Worm (Caenorhabditis elegans) whole organism, L2 larva: Measurements from ENCODE around the gene ess-2.
A peak's percentile ranks its signal among the peaks of the same experiment; 100 is the strongest.

Source experiments
- C34F6.9 ChIP-seq: fragments of 150-350 bp; optimal IDR thresholded peaks from 2 replicates; lab custom pipeline; 2014; ENCODE audit warnings: missing biosample characterization, missing genetic modification characterization
- F13H6.1 ChIP-seq: sonication (generic microtip); optimal IDR thresholded peaks from 2 replicates; lab custom pipeline; 2016; ENCODE audit warnings: missing genetic modification characterization, missing compliant biosample characterization
- R02D3.7 ChIP-seq: fragments of 150-350 bp; optimal IDR thresholded peaks from 2 replicates; lab custom pipeline; 2014; ENCODE audit warnings: missing biosample characterization, missing genetic modification characterization
- Y55F3AM.14 ChIP-seq: fragments of 200-800 bp; sonication (Bioruptor generic); optimal IDR thresholded peaks from 2 replicates; lab custom pipeline; 2018; ENCODE audit warnings: mild to moderate bottlenecking, missing genetic modification characterization, missing compliant biosample characterization
- ZK546.5 ChIP-seq: sonication (generic microtip); optimal IDR thresholded peaks from 2 replicates; lab custom pipeline; 2017; ENCODE audit warnings: missing biosample characterization, missing genetic modification characterization
- alr-1 ChIP-seq: fragments of 150-350 bp; optimal IDR thresholded peaks from 2 replicates; lab custom pipeline; 2014; ENCODE audit warnings: missing biosample characterization, missing genetic modification characterization
- aly-2 ChIP-seq: fragments of 150-350 bp; optimal IDR thresholded peaks from 2 replicates; lab custom pipeline; 2014; ENCODE audit warnings: missing biosample characterization, missing genetic modification characterization
- blmp-1 ChIP-seq: sonication (generic microtip); optimal IDR thresholded peaks from 2 replicates; lab custom pipeline; 2017; ENCODE audit warnings: missing genetic modification characterization, mild to moderate bottlenecking, missing compliant biosample characterization, antibody characterized with exemption, moderate library complexity; ENCODE audit not compliant: insufficient read depth
- ceh-82 ChIP-seq: fragments of 150-350 bp; optimal IDR thresholded peaks from 2 replicates; lab custom pipeline; 2014; ENCODE audit warnings: missing biosample characterization, missing genetic modification characterization
- crh-2 ChIP-seq: sonication (generic microtip); optimal IDR thresholded peaks from 2 replicates; lab custom pipeline; 2017; ENCODE audit warnings: missing biosample characterization, missing genetic modification characterization
- elt-3 ChIP-seq: sonication (generic microtip); optimal IDR thresholded peaks from 2 replicates; lab custom pipeline; 2017; ENCODE audit warnings: missing biosample characterization, missing genetic modification characterization
- fos-1 ChIP-seq: fragments of 150-350 bp; optimal IDR thresholded peaks from 2 replicates; lab custom pipeline; 2014; ENCODE audit warnings: missing biosample characterization, missing genetic modification characterization
- gmeb-1 ChIP-seq: fragments of 150-350 bp; optimal IDR thresholded peaks from 2 replicates; lab custom pipeline; 2014; ENCODE audit warnings: missing biosample characterization, missing genetic modification characterization
- lin-13 ChIP-seq: fragments of 150-350 bp; optimal IDR thresholded peaks from 2 replicates; lab custom pipeline; 2014; ENCODE audit warnings: missing biosample characterization, missing genetic modification reagents, missing genetic modification characterization
- lin-39 ChIP-seq: fragments of 150-350 bp; optimal IDR thresholded peaks from 2 replicates; lab custom pipeline; 2014; ENCODE audit warnings: missing biosample characterization, missing genetic modification reagents, missing genetic modification characterization
- lsy-2 ChIP-seq, 2 experiments: fragments of 150-350 bp in 1 of 2; sonication (generic microtip) in 1 of 2; optimal IDR thresholded peaks; 2 replicates each; lab custom pipeline; 2014 to 2017; ENCODE audit warnings: missing biosample characterization in 2 of 2, missing genetic modification characterization in 2 of 2
- mab-5 ChIP-seq: fragments of 150-350 bp; optimal IDR thresholded peaks from 2 replicates; lab custom pipeline; 2014; ENCODE audit warnings: missing biosample characterization, missing genetic modification characterization
- nhr-10 ChIP-seq: sonication (generic microtip); optimal IDR thresholded peaks from 2 replicates; lab custom pipeline; 2017; ENCODE audit warnings: missing biosample characterization, missing genetic modification characterization
- nhr-12 ChIP-seq: fragments of 150-350 bp; optimal IDR thresholded peaks from 2 replicates; lab custom pipeline; 2014; ENCODE audit warnings: missing biosample characterization, missing genetic modification characterization
- nhr-129 ChIP-seq: fragments of 150-350 bp; optimal IDR thresholded peaks from 2 replicates; lab custom pipeline; 2014; ENCODE audit warnings: missing biosample characterization, missing genetic modification characterization
- nhr-23 ChIP-seq: fragments of 150-350 bp; optimal IDR thresholded peaks from 2 replicates; lab custom pipeline; 2014; ENCODE audit warnings: missing biosample characterization, missing genetic modification reagents, missing genetic modification characterization
- nhr-237 ChIP-seq: fragments of 150-350 bp; optimal IDR thresholded peaks from 2 replicates; lab custom pipeline; 2014; ENCODE audit warnings: missing biosample characterization, missing genetic modification characterization
- nhr-25 ChIP-seq: fragments of 150-350 bp; sonication (generic microtip); optimal IDR thresholded peaks from 3 replicates; lab custom pipeline; 2014; ENCODE audit warnings: missing biosample characterization, missing genetic modification characterization
- nhr-6 ChIP-seq: fragments of 150-350 bp; optimal IDR thresholded peaks from 2 replicates; lab custom pipeline; 2014; ENCODE audit warnings: missing biosample characterization, missing genetic modification characterization
- nhr-77 ChIP-seq: fragments of 150-350 bp; optimal IDR thresholded peaks from 2 replicates; lab custom pipeline; 2014; ENCODE audit warnings: missing biosample characterization, missing genetic modification characterization
- peb-1 ChIP-seq: fragments of 150-350 bp; optimal IDR thresholded peaks from 2 replicates; lab custom pipeline; 2014; ENCODE audit warnings: missing biosample characterization, missing genetic modification characterization
- sem-4 ChIP-seq: fragments of 150-350 bp; optimal IDR thresholded peaks from 2 replicates; lab custom pipeline; 2014; ENCODE audit warnings: missing biosample characterization, missing genetic modification reagents, missing genetic modification characterization
- sma-3 ChIP-seq: sonication (generic microtip); optimal IDR thresholded peaks from 2 replicates; lab custom pipeline; 2016; ENCODE audit warnings: missing genetic modification reagents, missing genetic modification characterization, missing compliant biosample characterization
- sma-9 ChIP-seq, 2 experiments: fragments of 150-350 bp in 1 of 2; sonication (generic microtip) in 1 of 2; optimal IDR thresholded peaks; 2 replicates each; lab custom pipeline; 2014 to 2016; ENCODE audit warnings: missing genetic modification characterization in 2 of 2, mild to moderate bottlenecking in 1 of 2, missing biosample characterization in 1 of 2, missing compliant biosample characterization in 1 of 2, missing genetic modification reagents in 1 of 2, moderate library complexity in 1 of 2
- unc-55 ChIP-seq: fragments of 150-350 bp; sonication (generic microtip); optimal IDR thresholded peaks from 3 replicates; lab custom pipeline; 2014; ENCODE audit warnings: missing biosample characterization, missing genetic modification reagents, missing genetic modification characterization
- unc-62 ChIP-seq: fragments of 150-350 bp; optimal IDR thresholded peaks from 2 replicates; lab custom pipeline; 2014; ENCODE audit warnings: missing biosample characterization, missing genetic modification reagents, missing genetic modification characterization
- zag-1 ChIP-seq: fragments of 150-350 bp; optimal IDR thresholded peaks from 2 replicates; lab custom pipeline; 2014; ENCODE audit warnings: missing biosample characterization, missing genetic modification characterization

Gene ess-2

DNA sequence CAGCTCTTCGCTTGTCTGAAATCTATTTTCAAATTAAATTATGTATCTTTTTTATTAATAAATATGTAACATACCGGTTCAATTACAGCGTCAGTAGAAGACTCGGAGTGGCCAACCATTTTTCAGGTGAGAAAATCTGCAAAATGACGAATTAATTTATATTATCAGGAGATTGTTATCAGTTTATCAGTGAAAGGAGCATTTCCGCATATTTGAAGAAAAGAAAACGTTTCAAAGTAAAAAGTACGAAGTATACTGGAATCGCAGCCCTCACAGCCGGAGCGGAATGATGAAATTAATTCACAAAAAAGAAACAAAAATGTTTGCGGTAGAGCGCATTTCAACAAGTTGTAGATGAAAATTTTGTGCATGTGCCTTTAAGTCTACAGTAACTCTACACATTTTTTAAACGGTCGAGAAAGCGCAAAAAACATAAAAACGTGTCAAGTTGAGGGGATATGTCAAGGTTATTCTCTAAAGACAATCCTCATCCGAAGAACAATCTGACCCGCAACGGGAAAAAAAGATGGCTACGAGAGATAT lies 10.8 kb downstream of the ess-2 start:
- TF ChIP-seq Y55F3AM.14 (GFP tag; lab: Kevin White, UChicago) (no peak), fos-1 (peak; percentile 63), gmeb-1 (tag; lab: Kevin White, UChicago) (no peak), lin-13 (GFP tag; lab: Kevin White, UChicago) (no peak), unc-55 (no peak), sma-9 (GFP tag; optimal IDR thresholded peaks at IDR 0.05; lab: Kevin White, UChicago) (peak; percentile 9), sma-9 (tag; optimal IDR thresholded peaks at IDR 0.05; lab: Kevin White, UChicago) (no peak), nhr-23 (tag; lab: Kevin White, UChicago) (no peak), elt-3 (no peak), zag-1 (tag; lab: Kevin White, UChicago) (no peak), nhr-129 (no peak), nhr-6 (tag; lab: Kevin White, UChicago) (no peak), C34F6.9 (tag; lab: Kevin White, UChicago) (no peak), unc-62 (GFP tag; lab: Kevin White, UChicago) (no peak)

DNA sequence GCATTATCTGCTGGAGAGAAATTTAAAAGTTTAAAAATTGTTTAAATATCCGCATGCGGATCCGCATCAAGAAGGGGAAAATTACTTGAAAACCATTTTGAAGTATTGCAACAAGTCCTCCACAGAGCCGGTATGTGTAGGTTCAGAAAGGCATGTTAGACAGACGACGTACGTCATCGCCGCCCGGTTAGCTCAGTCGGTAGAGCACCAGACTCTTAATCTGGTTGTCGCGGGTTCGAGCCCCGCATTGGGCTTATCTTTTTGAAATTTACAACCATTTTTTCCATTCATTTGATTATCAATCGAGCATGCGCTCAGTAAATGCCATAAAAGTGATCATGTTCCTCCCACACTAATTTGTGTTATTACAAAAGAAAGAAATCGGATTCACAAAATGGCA lies 16.9 kb downstream of the ess-2 start:
- TF ChIP-seq aly-2 (no peak), C34F6.9 (tag; lab: Kevin White, UChicago) (no peak), zag-1 (tag; lab: Kevin White, UChicago) (no peak), lin-39 (tag; lab: Kevin White, UChicago) (no peak), crh-2 (no peak), peb-1 (tag; lab: Kevin White, UChicago) (no peak), sem-4 (no peak), nhr-129 (no peak)

ce11 chrIII:8467520-8467919 lies 22.6 kb downstream of the ess-2 start:
- TF ChIP-seq F13H6.1 (tag; lab: Kevin White, UChicago) (no peak), sma-3 (GFP tag; lab: Kevin White, UChicago) (no peak), peb-1 (tag; lab: Kevin White, UChicago) (no peak), alr-1 (tag; lab: Kevin White, UChicago) (no peak), nhr-237 (tag; lab: Kevin White, UChicago) (no peak), unc-62 (GFP tag; lab: Kevin White, UChicago) (no peak), nhr-10 (tag; lab: Kevin White, UChicago) (no peak), Y55F3AM.14 (GFP tag; lab: Kevin White, UChicago) (no peak)

DNA sequence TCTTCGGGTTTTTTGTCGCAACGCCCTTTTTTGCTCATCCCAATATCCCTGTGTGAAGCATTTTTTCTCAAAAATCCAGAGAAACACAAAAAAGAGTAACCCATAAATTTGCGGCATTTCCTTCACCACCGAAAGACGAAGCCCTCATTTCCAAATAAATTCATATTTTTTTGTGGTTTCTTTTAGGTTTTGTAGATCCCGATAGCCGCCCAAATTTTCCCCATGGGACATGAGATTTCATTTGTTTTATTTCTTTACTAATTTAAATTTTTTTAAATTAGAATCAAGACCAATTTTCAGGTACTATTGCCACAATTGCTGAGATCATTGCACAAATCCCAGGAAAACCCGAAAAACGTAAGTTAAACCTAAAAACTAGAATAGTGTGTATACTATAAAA lies 23.4 kb downstream of the ess-2 start, which contains the start of gene mig-39:
Gene mig-39, plus strand, starts transcription at position 301 of the 400 bp plus-strand sequence.
- TF ChIP-seq blmp-1 (tag; lab: Kevin White, UChicago) = no peak
- no peak for TF ChIP-seq nhr-77
- no peak for TF ChIP-seq alr-1 (tag; lab: Kevin White, UChicago)
- no peak for TF ChIP-seq aly-2
- TF ChIP-seq nhr-23 (tag; lab: Kevin White, UChicago) = no peak
- TF ChIP-seq lin-13 (GFP tag; lab: Kevin White, UChicago) = no peak
- TF ChIP-seq R02D3.7 (tag; lab: Kevin White, UChicago) = no peak
- no peak for TF ChIP-seq mab-5 (tag; lab: Kevin White, UChicago)
- no peak for TF ChIP-seq Y55F3AM.14 (GFP tag; lab: Kevin White, UChicago)
- TF ChIP-seq ZK546.5 (tag; lab: Kevin White, UChicago) = no peak
- TF ChIP-seq elt-3 = no peak
- no peak for TF ChIP-seq nhr-25 (tag; lab: Kevin White, UChicago)
- TF ChIP-seq unc-62 (GFP tag; lab: Kevin White, UChicago) = no peak
- TF ChIP-seq sma-9 (GFP tag; optimal IDR thresholded peaks at IDR 0.05; lab: Kevin White, UChicago) = no peak
- TF ChIP-seq sma-9 (tag; optimal IDR thresholded peaks at IDR 0.05; lab: Kevin White, UChicago) = no peak
- no peak for TF ChIP-seq nhr-12 (tag; lab: Kevin White, UChicago)
- TF ChIP-seq ceh-82 (tag; lab: Kevin White, UChicago) = no peak
- no peak for TF ChIP-seq lsy-2 (tag; optimal IDR thresholded peaks at IDR 0.05; lab: Kevin White, UChicago)
- TF ChIP-seq, all 48 proteins: peak for 0

- TF ChIP-seq lsy-2 (tag; optimal IDR thresholded peaks at IDR 0.05; lab: Kevin White, UChicago) (peak in 1 of 2 experiments; percentile 88), blmp-1 (tag; lab: Kevin White, UChicago) (no peak)
- TF ChIP-seq, all 48 proteins: peak for 1
Measured at ce11 chrIII:8461410-8461809, 28.7 kb downstream of the ess-2 start.
